Fruit fly (Drosophila melanogaster) whole organism, embryonic: ENCODE measurements around the gene TwdlJ.

Source experiments
- Abd-B ChIP-seq: fragments of 200-800 bp; sonication (Bioruptor generic); optimal IDR thresholded peaks from 2 replicates; lab custom pipeline; 2018; ENCODE audit warnings: missing biosample characterization, mild to moderate bottlenecking, missing genetic modification characterization, moderate library complexity
- Awh ChIP-seq: fragments of 200-800 bp; sonication (Bioruptor generic); IDR thresholded peaks from 2 replicates; pipeline ENCODE4, ENCODE4 v1.3.6; 2022; ENCODE audit warnings: missing biosample characterization, missing genetic modification characterization
- B-H1 ChIP-seq: fragments of 200-800 bp; sonication (Bioruptor generic); IDR thresholded peaks from 3 replicates; pipeline ENCODE4 v1.3.6; 2022; ENCODE audit warnings: missing biosample characterization, missing genetic modification characterization
- CG11093 ChIP-seq: fragments of 200-800 bp; sonication (Bioruptor generic); IDR thresholded peaks from 3 replicates; pipeline ENCODE4 v1.3.6; 2022; ENCODE audit warnings: missing biosample characterization, missing genetic modification characterization
- CG12104 ChIP-seq: fragments of 200-800 bp; sonication (Bioruptor generic); optimal IDR thresholded peaks from 3 replicates; lab custom pipeline; 2016; ENCODE audit warnings: missing biosample characterization, missing genetic modification characterization
- CG12769 ChIP-seq: fragments of 200-800 bp; sonication (Bioruptor generic); optimal IDR thresholded peaks from 2 replicates; lab custom pipeline; 2019; ENCODE audit warnings: missing biosample characterization, mild to moderate bottlenecking, missing genetic modification characterization, moderate library complexity
- CG13894 ChIP-seq: fragments of 200-800 bp; sonication (Bioruptor generic); optimal IDR thresholded peaks from 3 replicates; lab custom pipeline; 2018; ENCODE audit warnings: missing biosample characterization, mild to moderate bottlenecking, missing genetic modification characterization, moderate library complexity
- CG14667 ChIP-seq: fragments of 200-800 bp; sonication (Bioruptor generic); IDR thresholded peaks from 2 replicates; pipeline ENCODE4 v1.3.6; 2022; ENCODE audit warnings: missing biosample characterization, missing genetic modification characterization
- CG16779 ChIP-seq: fragments of 200-800 bp; sonication (Bioruptor generic); IDR thresholded peaks from 2 replicates; pipeline ENCODE4 v1.3.6; 2022; ENCODE audit warnings: missing biosample characterization, missing genetic modification characterization
- CG17186 ChIP-seq: fragments of 200-800 bp; sonication (Bioruptor generic); optimal IDR thresholded peaks from 3 replicates; lab custom pipeline; 2017; ENCODE audit warnings: missing biosample characterization, missing genetic modification reagents, missing genetic modification characterization
- CG17802 ChIP-seq: fragments of 200-800 bp; sonication (Bioruptor generic); optimal IDR thresholded peaks from 2 replicates; lab custom pipeline; 2018; ENCODE audit warnings: missing biosample characterization, mild to moderate bottlenecking, missing genetic modification characterization, moderate library complexity
- CG31388 ChIP-seq: fragments of 200-800 bp; sonication (Bioruptor generic); optimal IDR thresholded peaks from 2 replicates; lab custom pipeline; 2016; ENCODE audit warnings: missing biosample characterization, missing genetic modification characterization
- CG34224 ChIP-seq: fragments of 200-800 bp; sonication (Bioruptor generic); IDR thresholded peaks from 3 replicates; pipeline ENCODE4 v1.3.6; 2022; ENCODE audit warnings: missing biosample characterization, missing genetic modification characterization; ENCODE audit not compliant: partially characterized antibody
- CG3995 ChIP-seq: fragments of 200-800 bp; sonication (Bioruptor generic); optimal IDR thresholded peaks from 3 replicates; lab custom pipeline; 2016; ENCODE audit warnings: missing biosample characterization, missing genetic modification characterization
- CG8281 ChIP-seq: fragments of 200-800 bp; sonication (Bioruptor generic); optimal IDR thresholded peaks from 2 replicates; lab custom pipeline; 2018; ENCODE audit warnings: missing biosample characterization, mild to moderate bottlenecking, missing genetic modification characterization, moderate library complexity
- CG8290 ChIP-seq, 3 experiments: fragments of 200-800 bp; sonication (Bioruptor generic); optimal IDR thresholded peaks; 2 replicates each; lab custom pipeline; 2016 to 2019; ENCODE audit warnings: missing biosample characterization in 3 of 3, missing genetic modification characterization in 3 of 3, mild to moderate bottlenecking in 2 of 3, moderate library complexity in 1 of 3
- CG8765 ChIP-seq: fragments of 200-800 bp; sonication (Bioruptor generic); IDR thresholded peaks from 2 replicates; pipeline ENCODE4 v1.3.6; 2022; ENCODE audit warnings: missing biosample characterization, missing genetic modification characterization
- CG8924 ChIP-seq: fragments of 200-800 bp; optimal IDR thresholded peaks from 3 replicates; lab custom pipeline; 2019; ENCODE audit warnings: missing biosample characterization, mild to moderate bottlenecking, missing genetic modification characterization, moderate library complexity
- Deaf1 ChIP-seq: fragments of 200-800 bp; optimal IDR thresholded peaks from 3 replicates; lab custom pipeline; 2019; ENCODE audit warnings: missing biosample characterization, mild to moderate bottlenecking, missing genetic modification characterization, moderate library complexity
- E2f1 ChIP-seq: fragments of 200-800 bp; sonication (Bioruptor generic); IDR thresholded peaks from 2 replicates; pipeline ENCODE4 v1.3.6; 2022; ENCODE audit warnings: missing biosample characterization, missing genetic modification characterization
- Elba2 ChIP-seq: fragments of 200-800 bp; sonication (Bioruptor generic); optimal IDR thresholded peaks from 3 replicates; lab custom pipeline; 2016; ENCODE audit warnings: missing biosample characterization, missing genetic modification characterization
- Hr78 ChIP-seq, 2 experiments: fragments of 200-800 bp in 1 of 2; fragments of >200 bp in 1 of 2; sonication (Bioruptor generic) in 1 of 2; optimal IDR thresholded peaks; 2 replicates each; lab custom pipeline; 2017 to 2019; ENCODE audit warnings: missing biosample characterization in 2 of 2, missing genetic modification characterization in 2 of 2, mild to moderate bottlenecking in 1 of 2, moderate library complexity in 1 of 2
- MBD-R2 ChIP-seq: fragments of 200-800 bp; sonication (Bioruptor generic); IDR thresholded peaks from 2 replicates; pipeline ENCODE4 v1.3.6; 2022; ENCODE audit warnings: missing biosample characterization, missing genetic modification characterization
- Mrtf ChIP-seq: fragments of 200-800 bp; sonication (Bioruptor generic); IDR thresholded peaks from 3 replicates; pipeline ENCODE4 v1.3.6; 2022; ENCODE audit warnings: missing biosample characterization, missing genetic modification characterization
- Neu2 ChIP-seq: fragments of 200-800 bp; sonication (Bioruptor generic); optimal IDR thresholded peaks from 3 replicates; lab custom pipeline; 2016; ENCODE audit warnings: missing biosample characterization, missing genetic modification characterization, borderline replicate concordance
- Sin3A ChIP-seq: fragments of >200 bp; optimal IDR thresholded peaks from 2 replicates; lab custom pipeline; 2018
- Stat92E ChIP-seq, 3 experiments: fragments of >200 bp in 2 of 3; fragments of 200-800 bp in 1 of 3; sonication (Bioruptor generic) in 1 of 3; optimal IDR thresholded peaks; 2 replicates each; lab custom pipeline; 2017 to 2019; ENCODE audit warnings: missing biosample characterization in 3 of 3, missing genetic modification characterization in 3 of 3, mild to moderate bottlenecking in 1 of 3, moderate library complexity in 1 of 3
- abd-A ChIP-seq: fragments of 200-800 bp; sonication (Bioruptor generic); optimal IDR thresholded peaks from 3 replicates; lab custom pipeline; 2019; ENCODE audit warnings: missing biosample characterization, mild to moderate bottlenecking, missing genetic modification characterization, moderate library complexity
- ash1 ChIP-seq: fragments of 200-800 bp; sonication (Bioruptor generic); optimal IDR thresholded peaks from 2 replicates; lab custom pipeline; 2018; ENCODE audit warnings: missing biosample characterization, mild to moderate bottlenecking, missing genetic modification characterization
- bcd ChIP-seq: fragments of 200-800 bp; sonication (Bioruptor generic); optimal IDR thresholded peaks from 2 replicates; lab custom pipeline; 2017; ENCODE audit warnings: missing biosample characterization, mild to moderate bottlenecking, missing genetic modification characterization
- chinmo ChIP-seq: fragments of 200-800 bp; sonication (Bioruptor generic); IDR thresholded peaks from 4 replicates; pipeline ENCODE4 v1.3.6; 2022; ENCODE audit warnings: missing biosample characterization, missing genetic modification characterization; ENCODE audit not compliant: partially characterized antibody
- crp ChIP-seq, 2 experiments: fragments of 200-800 bp; sonication (Bioruptor generic); optimal IDR thresholded peaks; 2 replicates in 1 of 2; 3 replicates in 1 of 2; lab custom pipeline; 2017; ENCODE audit warnings: missing biosample characterization in 2 of 2, missing genetic modification characterization in 2 of 2, mild to moderate bottlenecking in 1 of 2, moderate library complexity in 1 of 2
- fd96Cb ChIP-seq: fragments of 200-800 bp; sonication (Bioruptor generic); optimal IDR thresholded peaks from 2 replicates; lab custom pipeline; 2018; ENCODE audit warnings: missing biosample characterization, mild to moderate bottlenecking, missing genetic modification characterization, moderate library complexity
- h ChIP-seq: fragments of >200 bp; optimal IDR thresholded peaks from 2 replicates; lab custom pipeline; 2017
- hbn ChIP-seq: fragments of 200-800 bp; sonication (Bioruptor generic); IDR thresholded peaks from 2 replicates; pipeline ENCODE4 v1.3.6; 2022; ENCODE audit warnings: missing biosample characterization, missing genetic modification characterization; ENCODE audit not compliant: partially characterized antibody
- jumu ChIP-seq: fragments of 200-800 bp; sonication (Bioruptor generic); optimal IDR thresholded peaks from 3 replicates; lab custom pipeline; 2016; ENCODE audit warnings: missing biosample characterization, missing genetic modification characterization
- pan ChIP-seq, 4 experiments: fragments of >200 bp in 3 of 4; fragments of 200-800 bp in 1 of 4; sonication (Bioruptor generic) in 1 of 4; optimal IDR thresholded peaks in 3 of 4; IDR thresholded peaks in 1 of 4; 2 replicates each; pipeline versions ENCODE4 v1.3.6 to Lab custom; 2017 to 2022; ENCODE audit warnings: missing biosample characterization in 2 of 4, missing genetic modification characterization in 2 of 4, mixed read lengths in 1 of 4
- pros ChIP-seq: fragments of 200-800 bp; sonication (Bioruptor generic); optimal IDR thresholded peaks from 3 replicates; lab custom pipeline; 2019; ENCODE audit warnings: missing biosample characterization, mild to moderate bottlenecking, missing genetic modification characterization, moderate library complexity
- rib ChIP-seq: fragments of 200-800 bp; sonication (Bioruptor generic); IDR thresholded peaks from 2 replicates; pipeline ENCODE4 v1.3.6; 2022; ENCODE audit warnings: missing biosample characterization, missing genetic modification characterization
- row ChIP-seq: fragments of 200-800 bp; sonication (Bioruptor generic); IDR thresholded peaks from 3 replicates; pipeline ENCODE4 v1.3.6; 2022; ENCODE audit warnings: missing biosample characterization, missing genetic modification characterization
- sd ChIP-seq: fragments of 200-800 bp; sonication (Bioruptor generic); optimal IDR thresholded peaks from 3 replicates; lab custom pipeline; 2018; ENCODE audit warnings: missing biosample characterization, mild to moderate bottlenecking, missing genetic modification characterization, moderate library complexity
- tll ChIP-seq, 2 experiments: fragments of 200-800 bp in 1 of 2; fragments of >200 bp in 1 of 2; sonication (Bioruptor generic) in 1 of 2; optimal IDR thresholded peaks; 2 replicates each; lab custom pipeline; 2017 to 2019; ENCODE audit warnings: missing biosample characterization in 2 of 2, missing genetic modification characterization in 2 of 2, mild to moderate bottlenecking in 1 of 2, moderate library complexity in 1 of 2
- trem ChIP-seq: fragments of 200-800 bp; optimal IDR thresholded peaks from 3 replicates; lab custom pipeline; 2019; ENCODE audit warnings: missing biosample characterization, mild to moderate bottlenecking, missing genetic modification characterization, moderate library complexity
- trh ChIP-seq: fragments of 200-800 bp; sonication (Bioruptor generic); optimal IDR thresholded peaks from 2 replicates; lab custom pipeline; 2016; ENCODE audit warnings: missing biosample characterization, missing genetic modification characterization
- twi ChIP-seq: fragments of 200-800 bp; optimal IDR thresholded peaks from 2 replicates; lab custom pipeline; 2019; ENCODE audit warnings: missing biosample characterization, mild to moderate bottlenecking, missing genetic modification characterization, moderate library complexity
- vvl ChIP-seq: fragments of 200-800 bp; sonication (Bioruptor generic); IDR thresholded peaks from 2 replicates; pipeline ENCODE4 v1.3.6; 2022; ENCODE audit warnings: missing biosample characterization, missing genetic modification characterization

TwdlJ gene

dm6 chr3R:26615428-26615827 lies 14.3 kb upstream of the TwdlJ start (continued):
- no peak for TF ChIP-seq crp (GFP tag; optimal IDR thresholded peaks at IDR 0.05; lab: Kevin White, UChicago)
- TF ChIP-seq CG16779, result no peak
- TF ChIP-seq bcd, result no peak
- TF ChIP-seq pros (GFP tag; lab: Kevin White, UChicago), result peak; percentile 67
- TF ChIP-seq CG8290 (GFP tag; optimal IDR thresholded peaks at IDR 0.05; lab: Kevin White, UChicago), result no peak
- TF ChIP-seq CG8290 (tag; optimal IDR thresholded peaks at IDR 0.05; lab: Kevin White, UChicago), result no peak
- TF ChIP-seq B-H1, result no peak
- TF ChIP-seq vvl (GFP tag; lab: Robert Waterston, UW), result peak; percentile 72; the same call in 1 of the 2 replicates
- TF ChIP-seq h (lab: Kevin White, UChicago), result no peak
- TF ChIP-seq CG34224 (GFP tag; lab: Robert Waterston, UW), result no peak
- TF ChIP-seq tll (GFP tag; optimal IDR thresholded peaks at IDR 0.05; lab: Kevin White, UChicago), result no peak
- no peak for TF ChIP-seq CG8281 (tag; lab: Kevin White, UChicago)
- peak in 1 of 2 experiments; percentile 50 for TF ChIP-seq Hr78 (GFP tag; optimal IDR thresholded peaks at IDR 0.05; lab: Kevin White, UChicago)
- no peak for TF ChIP-seq CG12104 (GFP tag; lab: Kevin White, UChicago)
- TF ChIP-seq CG3995 (GFP tag; lab: Kevin White, UChicago), result no peak
- TF ChIP-seq rib (GFP tag; lab: Robert Waterston, UW), result no peak
- 0 out of 2 replicates have a peak, but pooled peaks have one; percentile 28 for TF ChIP-seq Awh
- peak; percentile 81; the same call in 2 of the 4 replicates for TF ChIP-seq chinmo

dm6 chr3R:26618818-26619217 lies 10.9 kb upstream of the TwdlJ start, which contains the start of gene TwdlM:
TSS of gene TwdlM (plus strand) at chr3R:26619118.
- no peak for TF ChIP-seq Elba2
- 0 out of 4 replicates have a peak, but pooled peaks have one; percentile 60 for TF ChIP-seq chinmo

dm6 chr3R:26621314-26621813 lies 8.4 kb upstream of the TwdlJ start, which contains the start of gene TwdlP:
TSS of gene TwdlP (minus strand) at chr3R:26621364.
- TF ChIP-seq Abd-B (GFP tag; lab: Kevin White, UChicago) (no peak), CG8924 (tag; lab: Kevin White, UChicago) (no peak), pan (optimal IDR thresholded peaks at IDR 0.05; lab: Kevin White, UChicago) (no peak), pan (GFP tag; optimal IDR thresholded peaks at IDR 0.05 in 1 of 2, IDR thresholded peaks at IDR 0.05 in 1 of 2) (peak in 1 of 2 experiments; percentile 18), CG14667 (no peak), Deaf1 (peak; percentile 72), Mrtf (GFP tag; lab: Robert Waterston, UW) (no peak), jumu (GFP tag; lab: Kevin White, UChicago) (no peak), CG31388 (GFP tag; lab: Kevin White, UChicago) (no peak), MBD-R2 (no peak), CG11093 (GFP tag; lab: Robert Waterston, UW) (no peak), hbn (GFP tag; lab: Robert Waterston, UW) (no peak), CG12769 (peak; percentile 57), sd (peak; percentile 90), Stat92E (GFP tag; optimal IDR thresholded peaks at IDR 0.05; lab: Kevin White, UChicago) (no peak), CG13894 (peak; percentile 20), CG17186 (GFP tag; lab: Kevin White, UChicago) (no peak), trem (tag; lab: Kevin White, UChicago) (no peak), Hr78 (GFP tag; optimal IDR thresholded peaks at IDR 0.05; lab: Kevin White, UChicago) (no peak), Neu2 (GFP tag; lab: Kevin White, UChicago) (no peak), chinmo (peak; percentile 42; the same call in 1 of the 4 replicates), CG17802 (tag; lab: Kevin White, UChicago) (no peak), vvl (GFP tag; lab: Robert Waterston, UW) (peak; percentile 33; the same call in 1 of the 2 replicates), ash1 (no peak), twi (no peak), E2f1 (GFP tag; lab: Robert Waterston, UW) (no peak), row (GFP tag; lab: Robert Waterston, UW) (no peak), Sin3A (lab: Kevin White, UChicago) (no peak), trh (GFP tag; lab: Kevin White, UChicago) (no peak), abd-A (peak; percentile 52), fd96Cb (no peak), CG8765 (no peak)
